Fruit fly (Drosophila melanogaster): Measurements from ENCODE around the gene Pex12.

Pex12 gene

DNA sequence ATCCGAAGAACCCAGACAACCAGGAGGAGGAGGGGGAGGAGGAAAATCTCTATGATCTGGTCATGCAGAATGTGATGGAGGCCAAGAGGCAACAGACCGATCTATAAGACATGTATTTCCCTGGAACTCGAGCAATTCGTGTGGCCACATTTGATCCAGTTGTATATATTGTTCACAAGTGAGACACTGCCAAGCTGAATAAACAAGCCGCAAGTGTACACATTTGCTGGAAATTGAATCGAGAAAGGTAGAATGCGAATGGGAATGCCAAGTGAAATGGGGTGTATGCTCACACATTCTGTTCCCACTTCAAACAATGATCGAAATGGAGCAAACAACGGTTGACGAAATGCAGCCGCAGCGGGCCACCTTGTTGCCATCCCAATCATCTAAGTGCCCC, 40.2 kb downstream of the Pex12 start (continued):
- TF ChIP-seq CG10431 (GFP tag; optimal IDR thresholded peaks at IDR 0.05) (no peak), CG32772 (GFP tag; IDR thresholded peaks at IDR 0.05) (no peak), sob (GFP tag; IDR thresholded peaks at IDR 0.05) (no peak; the same call in 1 of the 2 replicates), hkb (optimal IDR thresholded peaks at IDR 0.05) (no peak), hkb (GFP tag; IDR thresholded peaks at IDR 0.05) (peak; percentile 64; the same call in 1 of the 2 replicates), chinmo (GFP tag; IDR thresholded peaks at IDR 0.05; ENCODE audit: partially characterized antibody) (no peak), CG13424 (tag; optimal IDR thresholded peaks at IDR 0.05) (no peak), p53 (GFP tag; optimal IDR thresholded peaks at IDR 0.05) (no peak), Camta (GFP tag; optimal IDR thresholded peaks at IDR 0.05) (no peak), crc (GFP tag; optimal IDR thresholded peaks at IDR 0.05) (no peak), row (GFP tag; IDR thresholded peaks at IDR 0.05) (no peak), CG34224 (GFP tag; IDR thresholded peaks at IDR 0.05; ENCODE audit: partially characterized antibody) (no peak), nmo (GFP tag; optimal IDR thresholded peaks at IDR 0.05) (no peak), ranshi (GFP tag; IDR thresholded peaks at IDR 0.05) (no peak), salm (tag; optimal IDR thresholded peaks at IDR 0.05) (no peak), sim (GFP tag; IDR thresholded peaks at IDR 0.05) (0 out of 2 replicates have a peak, but pooled peaks have one; percentile 24), Awh (GFP tag; IDR thresholded peaks at IDR 0.05) (no peak), CG14965 (GFP tag; optimal IDR thresholded peaks at IDR 0.05; ENCODE audit: borderline replicate concordance) (no peak), CG15479 (GFP tag; optimal IDR thresholded peaks at IDR 0.05) (no peak), Dip2 (GFP tag; IDR thresholded peaks at IDR 0.05) (no peak), her (GFP tag; optimal IDR thresholded peaks at IDR 0.05) (no peak), E2f2 (GFP tag; IDR thresholded peaks at IDR 0.05) (0 out of 2 replicates have a peak, but pooled peaks have one; percentile 7), CG15696 (tag; optimal IDR thresholded peaks at IDR 0.05) (peak; percentile 39), CG18262 (tag; optimal IDR thresholded peaks at IDR 0.05) (no peak), gcm (GFP tag; optimal IDR thresholded peaks at IDR 0.05) (no peak), zfh1 (GFP tag; IDR thresholded peaks at IDR 0.05) (peak; percentile 37; the same call in 1 of the 3 replicates)

DNA sequence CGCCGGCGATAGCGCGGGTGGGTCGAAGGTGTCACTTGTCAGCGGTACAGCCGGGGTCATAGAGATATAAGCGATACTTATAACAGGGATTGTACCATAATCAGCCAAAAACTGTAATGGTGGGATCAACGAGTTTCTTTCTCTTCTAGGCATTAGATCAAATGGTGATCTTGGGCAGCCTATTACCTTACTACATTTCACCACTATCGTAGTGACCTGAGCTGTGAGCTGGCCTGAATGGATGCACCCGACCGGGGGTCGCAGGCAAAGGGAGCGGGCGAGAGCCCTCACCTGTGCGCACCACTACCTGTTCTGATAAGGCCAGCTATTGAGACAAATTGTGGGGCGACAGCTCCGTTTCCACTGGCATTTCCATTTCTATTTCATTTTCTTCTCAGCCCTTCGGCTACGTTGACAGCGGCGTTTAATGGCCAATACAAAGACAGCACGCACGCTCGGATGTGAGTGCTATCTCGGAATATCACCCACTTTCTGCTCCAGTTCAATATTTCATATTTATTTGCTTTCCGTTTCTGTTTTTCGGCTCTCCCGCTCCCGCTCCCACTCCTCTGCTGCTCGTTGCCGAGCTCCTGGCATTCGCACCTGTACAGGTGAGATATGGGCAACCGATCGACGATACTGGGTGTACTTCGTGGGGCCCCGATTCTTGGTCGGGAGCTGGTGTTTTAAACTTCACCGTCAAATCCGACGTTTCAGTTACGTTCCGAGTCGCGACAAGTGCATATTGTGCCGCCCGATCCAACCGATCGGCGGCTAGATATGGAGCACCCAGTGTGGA, 41.1 kb downstream of the Pex12 start:
- TF ChIP-seq Ada2b (GFP tag; IDR thresholded peaks at IDR 0.05) (peak; percentile 77), Neu2 (GFP tag; optimal IDR thresholded peaks at IDR 0.05; ENCODE audit: borderline replicate concordance) (no peak), D19A (tag; optimal IDR thresholded peaks at IDR 0.05) (peak; percentile 68), Oli (tag; optimal IDR thresholded peaks at IDR 0.05) (peak; percentile 79), Asciz (GFP tag; optimal IDR thresholded peaks at IDR 0.05) (peak; percentile 80), bcd (GFP tag; optimal IDR thresholded peaks at IDR 0.05) (peak; percentile 74), Bteb2 (GFP tag; optimal IDR thresholded peaks at IDR 0.05) (no peak), CG2889 (GFP tag; IDR thresholded peaks at IDR 0.05) (no peak), CG10654 (GFP tag; optimal IDR thresholded peaks at IDR 0.05) (peak; percentile 70), Hr39 (optimal IDR thresholded peaks at IDR 0.05) (no peak), CG6683 (GFP tag; optimal IDR thresholded peaks at IDR 0.05) (peak; percentile 50), lov (optimal IDR thresholded peaks at IDR 0.05) (no peak), lov (GFP tag; IDR thresholded peaks at IDR 0.05) (peak; percentile 81), CG13123 (GFP tag; optimal IDR thresholded peaks at IDR 0.05) (peak; percentile 44), sob (GFP tag; IDR thresholded peaks at IDR 0.05) (peak; percentile 68; the same call in 1 of the 2 replicates), CG2116 (GFP tag; optimal IDR thresholded peaks at IDR 0.05) (no peak), Dref (GFP tag; IDR thresholded peaks at IDR 0.05) (no peak), CG34376 (GFP tag; optimal IDR thresholded peaks at IDR 0.05) (peak; percentile 48), aop (GFP tag; IDR thresholded peaks at IDR 0.05) (peak; percentile 52; the same call in 1 of the 2 replicates), CG12391 (tag; optimal IDR thresholded peaks at IDR 0.05) (peak; percentile 77), CG12769 (tag; optimal IDR thresholded peaks at IDR 0.05) (peak; percentile 81), Dp (GFP tag; optimal IDR thresholded peaks at IDR 0.05) (no peak), CG5245 (GFP tag; optimal IDR thresholded peaks at IDR 0.05) (peak; percentile 74), ken (GFP tag; IDR thresholded peaks at IDR 0.05) (peak; percentile 89), CG17385 (GFP tag; optimal IDR thresholded peaks at IDR 0.05) (peak; percentile 67), Ssrp (tag; optimal IDR thresholded peaks at IDR 0.05) (peak; percentile 72)
